Worm (Caenorhabditis elegans): ENCODE measurements around the gene C33A12.4.

C33A12.4 gene

DNA sequence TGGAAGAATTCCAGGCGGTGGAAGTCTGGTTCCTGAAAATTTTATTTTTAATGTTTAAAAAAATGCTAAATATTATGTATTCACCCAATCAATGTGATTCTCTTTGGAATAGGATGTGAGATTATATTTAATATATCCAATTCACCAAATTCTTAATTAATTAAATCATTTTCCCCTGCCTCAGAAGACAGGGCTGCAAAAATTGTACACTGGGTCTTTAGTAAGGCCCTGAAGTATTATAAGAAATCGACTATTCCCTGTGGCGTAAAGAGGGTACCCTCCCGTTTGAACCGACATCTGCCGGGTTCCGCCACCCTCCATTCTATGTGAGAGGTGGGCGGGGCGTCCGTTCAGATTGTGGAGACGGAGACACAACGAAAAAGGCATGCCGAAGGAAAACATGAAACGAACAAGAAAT is 861 bp upstream of the C33A12.4 start:
- no peak for TF ChIP-seq madf-8 (GFP tag; conservative IDR thresholded peaks at IDR 0.05)
- peak; percentile 43 for TF ChIP-seq K12H6.12 (tag; optimal IDR thresholded peaks at IDR 0.05)
- TF ChIP-seq sea-2 (GFP tag; IDR thresholded peaks at IDR 0.05): no peak
- no peak for TF ChIP-seq ceh-58 (GFP tag; IDR thresholded peaks at IDR 0.05)
- peak; percentile 69 for TF ChIP-seq dox-1 (GFP tag; IDR thresholded peaks at IDR 0.05)
- TF ChIP-seq unc-130 (GFP tag; optimal IDR thresholded peaks at IDR 0.05): no peak
- peak; percentile 24 for TF ChIP-seq F52B5.7 (tag; optimal IDR thresholded peaks at IDR 0.05)
- TF ChIP-seq snpc-1.3 (tag; optimal IDR thresholded peaks at IDR 0.05; ENCODE audit: insufficient read depth): peak; percentile 49
- no peak for TF ChIP-seq nhr-80 (tag; optimal IDR thresholded peaks at IDR 0.05)
- TF ChIP-seq athp-1 (tag; optimal IDR thresholded peaks at IDR 0.05): no peak
- TF ChIP-seq F57C9.4 (tag; optimal IDR thresholded peaks at IDR 0.05): no peak
- TF ChIP-seq lsy-27 (tag; optimal IDR thresholded peaks at IDR 0.05; ENCODE audit: borderline replicate concordance, insufficient read depth): no peak
- peak; percentile 30 for TF ChIP-seq die-1 (tag; optimal IDR thresholded peaks at IDR 0.05)
- no peak for TF ChIP-seq sptf-2 (GFP tag; optimal IDR thresholded peaks at IDR 0.05)
- TF ChIP-seq madf-3 (GFP tag; IDR thresholded peaks at IDR 0.05): peak; percentile 62; the same call in 1 of the 2 replicates
- peak; percentile 76 for TF ChIP-seq repo-1 (tag; optimal IDR thresholded peaks at IDR 0.05)
- TF ChIP-seq T26A5.8 (tag; optimal IDR thresholded peaks at IDR 0.05): no peak
- TF ChIP-seq lin-35 (GFP tag; optimal IDR thresholded peaks at IDR 0.05): peak in 1 of 3 experiments; percentile 61
- TF ChIP-seq hlh-12 (tag; optimal IDR thresholded peaks at IDR 0.05): no peak
- TF ChIP-seq chd-7 (tag; optimal IDR thresholded peaks at IDR 0.05): peak; percentile 57
- peak; percentile 77; the same call in 1 of the 2 replicates for TF ChIP-seq pbrm-1 (GFP tag; IDR thresholded peaks at IDR 0.05)
- TF ChIP-seq Y53G8AR.9 (GFP tag; conservative IDR thresholded peaks at IDR 0.05): no peak
- no peak for TF ChIP-seq F39B2.1 (GFP tag; IDR thresholded peaks at IDR 0.05)
- TF ChIP-seq ztf-6 (GFP tag; IDR thresholded peaks at IDR 0.05): no peak
- TF ChIP-seq somi-1 (GFP tag; optimal IDR thresholded peaks at IDR 0.05): no peak
- no peak for TF ChIP-seq F10E7.11 (tag; optimal IDR thresholded peaks at IDR 0.05)
- TF ChIP-seq unc-62 (GFP tag; optimal IDR thresholded peaks at IDR 0.05): no peak
- no peak for TF ChIP-seq hlh-26 (GFP tag; conservative IDR thresholded peaks at IDR 0.05)
- TF ChIP-seq bed-1 (GFP tag; IDR thresholded peaks at IDR 0.05): no peak
- TF ChIP-seq ztf-3 (GFP tag; optimal IDR thresholded peaks at IDR 0.05): no peak
- 0 out of 2 replicates have a peak, but pooled peaks have one; percentile 18 for TF ChIP-seq K11D2.4 (GFP tag; IDR thresholded peaks at IDR 0.05)
- no peak for TF ChIP-seq zim-3 (tag; optimal IDR thresholded peaks at IDR 0.05)
- no peak for TF ChIP-seq mel-28 (tag; optimal IDR thresholded peaks at IDR 0.05; ENCODE audit: borderline replicate concordance)
- TF ChIP-seq bed-2 (GFP tag; IDR thresholded peaks at IDR 0.05): no peak
- TF ChIP-seq attf-6 (GFP tag; IDR thresholded peaks at IDR 0.05): peak; percentile 71
- TF ChIP-seq nhr-90 (tag; optimal IDR thresholded peaks at IDR 0.05): peak; percentile 32
- TF ChIP-seq lin-54 (GFP tag; optimal IDR thresholded peaks at IDR 0.05): peak; percentile 46
- peak; percentile 22; the same call in 1 of the 2 replicates for TF ChIP-seq F33H1.4 (GFP tag; IDR thresholded peaks at IDR 0.05)
- peak; percentile 74; the same call in 1 of the 2 replicates for TF ChIP-seq Y56A3A.18 (GFP tag; IDR thresholded peaks at IDR 0.05)
- TF ChIP-seq tlf-1 (GFP tag; optimal IDR thresholded peaks at IDR 0.05): peak; percentile 70
- no peak for TF ChIP-seq F22D6.2 (tag; optimal IDR thresholded peaks at IDR 0.05)
- TF ChIP-seq ztf-22 (GFP tag; optimal IDR thresholded peaks at IDR 0.05): no peak
- peak; percentile 42 for TF ChIP-seq madf-10 (tag; optimal IDR thresholded peaks at IDR 0.05)
- TF ChIP-seq ceh-100 (GFP tag; IDR thresholded peaks at IDR 0.05): 0 out of 2 replicates have a peak, but pooled peaks have one; percentile 37
- TF ChIP-seq tbp1 (GFP tag; optimal IDR thresholded peaks at IDR 0.05): peak; percentile 73
- TF ChIP-seq xnd-1 (tag; optimal IDR thresholded peaks at IDR 0.05): peak; percentile 57
- 0 out of 2 replicates have a peak, but pooled peaks have one; percentile 16 for TF ChIP-seq hsf-1 (GFP tag; IDR thresholded peaks at IDR 0.05)
- no peak for TF ChIP-seq ceh-40 (GFP tag; IDR thresholded peaks at IDR 0.05)
- TF ChIP-seq egl-44 (GFP tag; IDR thresholded peaks at IDR 0.05): no peak

Measured in whole organism, young adult.